Worm (Caenorhabditis elegans): ENCODE results near the gene srm-3.

Gene srm-3

DNA sequence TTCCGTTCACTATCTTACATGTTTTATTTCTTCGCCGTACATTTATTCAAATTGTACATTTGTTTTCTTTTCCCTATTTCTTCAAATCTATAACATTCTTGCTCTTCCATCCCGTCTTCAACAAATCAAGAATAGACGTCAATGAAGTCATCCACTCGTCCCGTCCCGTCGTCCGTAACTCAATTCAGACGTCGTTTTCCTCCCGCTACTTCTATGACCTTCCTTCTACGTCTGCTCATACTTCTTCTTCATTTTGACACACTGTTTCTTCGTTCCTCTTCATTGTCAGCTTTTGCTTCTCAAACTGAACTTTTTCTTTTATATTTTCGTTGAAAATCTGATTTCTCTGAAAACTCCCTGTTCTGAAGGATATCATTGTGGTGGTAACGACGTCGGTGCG, 11.2 kb downstream of the srm-3 start:
- TF ChIP-seq snpc-4 (tag; optimal IDR thresholded peaks at IDR 0.05) = no peak
- no peak for TF ChIP-seq ztf-11 (tag; optimal IDR thresholded peaks at IDR 0.05)
- TF ChIP-seq unc-55 (GFP tag; optimal IDR thresholded peaks at IDR 0.05) = no peak
- no peak for TF ChIP-seq nhr-21 (tag; optimal IDR thresholded peaks at IDR 0.05)
- TF ChIP-seq nhr-10 (tag; optimal IDR thresholded peaks at IDR 0.05) = no peak
- TF ChIP-seq ceh-16 (tag; optimal IDR thresholded peaks at IDR 0.05) = no peak
- TF ChIP-seq nhr-6 (tag; optimal IDR thresholded peaks at IDR 0.05) = no peak
- no peak for TF ChIP-seq egl-27 (tag; optimal IDR thresholded peaks at IDR 0.05)
- no peak for TF ChIP-seq nhr-237 (tag; optimal IDR thresholded peaks at IDR 0.05)
- TF ChIP-seq skn-1 (tag; optimal IDR thresholded peaks at IDR 0.05) = no peak
- TF ChIP-seq R02D3.7 (tag; optimal IDR thresholded peaks at IDR 0.05) = no peak

DNA sequence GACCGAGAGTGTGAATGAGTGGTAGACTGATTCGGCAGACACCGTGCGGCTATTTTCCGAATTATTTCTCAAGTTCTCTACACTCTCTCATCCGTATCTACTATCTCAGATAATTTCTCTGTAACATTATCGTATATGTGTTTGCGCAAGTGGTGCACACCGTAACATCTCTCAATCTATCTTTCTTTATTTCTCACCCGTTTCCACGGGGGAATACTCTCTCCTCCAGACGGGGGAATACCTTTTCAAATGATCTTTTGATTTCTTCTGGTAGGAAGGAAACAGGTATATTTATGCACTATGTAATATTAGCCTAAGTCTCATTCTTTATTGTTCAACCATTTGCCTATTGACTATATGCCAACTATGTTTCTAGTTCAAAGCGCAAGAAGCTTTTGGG, 18.3 kb downstream of the srm-3 start:
- TF ChIP-seq F13H6.1 (tag; optimal IDR thresholded peaks at IDR 0.05) = peak; percentile 22
- TF ChIP-seq nhr-6 (tag; optimal IDR thresholded peaks at IDR 0.05) = no peak
- TF ChIP-seq ztf-4 (tag; optimal IDR thresholded peaks at IDR 0.05) = no peak
- peak; percentile 90 for TF ChIP-seq sma-9 (GFP tag; optimal IDR thresholded peaks at IDR 0.05)
- TF ChIP-seq sma-9 (tag; optimal IDR thresholded peaks at IDR 0.05) = no peak

DNA sequence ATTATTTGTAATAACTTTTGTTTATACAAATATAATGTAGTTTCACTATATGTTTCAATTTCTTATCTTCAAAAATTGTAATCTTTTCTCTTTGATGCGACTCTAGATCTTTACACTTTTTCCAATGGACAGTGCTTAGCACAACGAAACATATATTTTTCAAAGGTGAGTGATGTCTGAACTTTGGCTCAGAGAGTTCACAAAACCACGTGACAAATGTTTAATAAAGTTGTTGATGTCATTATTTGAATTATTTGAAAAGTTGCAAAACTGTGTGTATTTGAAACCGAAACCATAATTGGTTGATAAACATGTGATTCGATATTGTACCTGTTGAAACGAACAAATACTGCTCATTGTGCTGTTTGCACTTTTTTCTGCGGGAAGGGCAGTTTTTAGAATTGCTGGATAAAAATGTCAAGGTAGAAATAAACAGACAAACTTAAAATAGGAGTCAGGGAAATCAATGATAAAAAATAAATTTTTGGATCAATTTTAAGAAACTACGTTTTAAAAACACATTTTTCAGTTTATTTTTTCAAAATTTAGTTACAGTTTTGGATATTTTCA, 19.4 kb downstream of the srm-3 start:
- TF ChIP-seq alr-1 (tag; optimal IDR thresholded peaks at IDR 0.05) (no peak), nhr-11 (tag; optimal IDR thresholded peaks at IDR 0.05) (no peak), nhr-129 (tag; optimal IDR thresholded peaks at IDR 0.05) (peak; percentile 3), egl-27 (tag; optimal IDR thresholded peaks at IDR 0.05) (no peak), nhr-77 (tag; optimal IDR thresholded peaks at IDR 0.05) (no peak), unc-62 (GFP tag; optimal IDR thresholded peaks at IDR 0.05) (no peak), mbf-1 (tag; optimal IDR thresholded peaks at IDR 0.05) (no peak), ceh-16 (tag; optimal IDR thresholded peaks at IDR 0.05) (no peak), lin-39 (tag; optimal IDR thresholded peaks at IDR 0.05) (no peak), nhr-25 (tag; optimal IDR thresholded peaks at IDR 0.05) (no peak), skn-1 (tag; optimal IDR thresholded peaks at IDR 0.05) (no peak), crh-2 (tag; optimal IDR thresholded peaks at IDR 0.05) (peak; percentile 44), ama-1 (optimal IDR thresholded peaks at IDR 0.05) (no peak), C34F6.9 (tag; optimal IDR thresholded peaks at IDR 0.05) (no peak), ceh-82 (tag; optimal IDR thresholded peaks at IDR 0.05) (no peak), ztf-4 (tag; optimal IDR thresholded peaks at IDR 0.05) (peak; percentile 38), elt-3 (tag; optimal IDR thresholded peaks at IDR 0.05) (no peak), sma-9 (GFP tag; optimal IDR thresholded peaks at IDR 0.05) (peak; percentile 77), sma-9 (tag; optimal IDR thresholded peaks at IDR 0.05) (no peak), fos-1 (tag; optimal IDR thresholded peaks at IDR 0.05) (no peak), zag-1 (tag; optimal IDR thresholded peaks at IDR 0.05) (no peak), nhr-21 (tag; optimal IDR thresholded peaks at IDR 0.05) (no peak), lsy-2 (tag; optimal IDR thresholded peaks at IDR 0.05) (peak in 1 of 2 experiments; percentile 39), unc-55 (GFP tag; optimal IDR thresholded peaks at IDR 0.05) (no peak), nhr-6 (tag; optimal IDR thresholded peaks at IDR 0.05) (no peak), nhr-23 (tag; optimal IDR thresholded peaks at IDR 0.05) (no peak), elt-1 (tag; optimal IDR thresholded peaks at IDR 0.05) (no peak), F13H6.1 (tag; optimal IDR thresholded peaks at IDR 0.05) (peak; percentile 59), nhr-237 (tag; optimal IDR thresholded peaks at IDR 0.05) (no peak), unc-39 (tag; optimal IDR thresholded peaks at IDR 0.05) (no peak)

DNA sequence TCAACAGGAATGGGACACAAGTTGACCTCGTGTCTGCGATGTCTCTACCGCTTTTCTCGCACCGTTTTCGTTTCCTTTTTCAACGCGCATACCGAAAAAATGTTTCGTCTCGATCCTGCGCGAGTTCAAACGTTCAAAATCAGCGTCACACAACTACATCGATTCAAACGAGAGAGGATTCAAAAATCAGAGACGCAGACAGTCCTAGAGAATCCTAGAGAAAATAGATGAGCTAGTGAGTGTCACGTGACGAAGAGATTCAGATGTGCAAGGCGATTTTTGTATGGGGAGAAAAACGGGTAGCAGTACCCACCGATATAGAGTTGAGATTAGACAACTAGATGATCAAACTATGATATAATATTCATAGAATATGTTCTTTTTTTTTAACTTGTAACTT, 21.2 kb downstream of the srm-3 start:
- peak; percentile 30 for TF ChIP-seq crh-2 (tag; optimal IDR thresholded peaks at IDR 0.05)
- peak; percentile 68 for TF ChIP-seq nhr-25 (tag; optimal IDR thresholded peaks at IDR 0.05)
- TF ChIP-seq nhr-23 (tag; optimal IDR thresholded peaks at IDR 0.05) = no peak
- TF ChIP-seq nhr-77 (tag; optimal IDR thresholded peaks at IDR 0.05) = no peak
- no peak for TF ChIP-seq skn-1 (tag; optimal IDR thresholded peaks at IDR 0.05)
- no peak for TF ChIP-seq mab-5 (tag; optimal IDR thresholded peaks at IDR 0.05)
- no peak for TF ChIP-seq snpc-4 (tag; optimal IDR thresholded peaks at IDR 0.05)
- no peak for TF ChIP-seq elt-3 (tag; optimal IDR thresholded peaks at IDR 0.05)
- TF ChIP-seq unc-39 (tag; optimal IDR thresholded peaks at IDR 0.05) = no peak
- peak; percentile 93 for TF ChIP-seq sma-9 (GFP tag; optimal IDR thresholded peaks at IDR 0.05)
- TF ChIP-seq sma-9 (tag; optimal IDR thresholded peaks at IDR 0.05) = no peak
- no peak for TF ChIP-seq ceh-82 (tag; optimal IDR thresholded peaks at IDR 0.05)
- peak; percentile 37 for TF ChIP-seq fos-1 (tag; optimal IDR thresholded peaks at IDR 0.05)
- TF ChIP-seq ztf-11 (tag; optimal IDR thresholded peaks at IDR 0.05) = no peak
- peak; percentile 33 for TF ChIP-seq egl-27 (tag; optimal IDR thresholded peaks at IDR 0.05)
- peak; percentile 70 for TF ChIP-seq sma-3 (GFP tag; optimal IDR thresholded peaks at IDR 0.05)
- TF ChIP-seq ztf-4 (tag; optimal IDR thresholded peaks at IDR 0.05) = no peak
- no peak for TF ChIP-seq aly-2 (tag; optimal IDR thresholded peaks at IDR 0.05)
- TF ChIP-seq mdl-1 (tag; optimal IDR thresholded peaks at IDR 0.05) = peak; percentile 59 to 83
- TF ChIP-seq elt-1 (tag; optimal IDR thresholded peaks at IDR 0.05) = peak; percentile 77
- TF ChIP-seq ztf-1 (GFP tag; conservative IDR thresholded peaks at IDR 0.05) = no peak
- TF ChIP-seq lsy-2 (tag; optimal IDR thresholded peaks at IDR 0.05) = peak in 1 of 2 experiments; percentile 70
- TF ChIP-seq unc-62 (GFP tag; optimal IDR thresholded peaks at IDR 0.05) = no peak
- TF ChIP-seq nhr-10 (tag; optimal IDR thresholded peaks at IDR 0.05) = no peak
- TF ChIP-seq ZK546.5 (tag; optimal IDR thresholded peaks at IDR 0.05) = no peak
- TF ChIP-seq Y55F3AM.14 (GFP tag; optimal IDR thresholded peaks at IDR 0.05) = no peak
- TF ChIP-seq lin-11 (tag; optimal IDR thresholded peaks at IDR 0.05) = no peak
- TF ChIP-seq unc-55 (GFP tag; optimal IDR thresholded peaks at IDR 0.05) = no peak
- TF ChIP-seq R02D3.7 (tag; optimal IDR thresholded peaks at IDR 0.05) = no peak
- TF ChIP-seq nhr-237 (tag; optimal IDR thresholded peaks at IDR 0.05) = no peak
- TF ChIP-seq sem-4 (tag; optimal IDR thresholded peaks at IDR 0.05) = peak; percentile 21
- no peak for TF ChIP-seq mbf-1 (tag; optimal IDR thresholded peaks at IDR 0.05)
- TF ChIP-seq nhr-6 (tag; optimal IDR thresholded peaks at IDR 0.05) = peak; percentile 81
- TF ChIP-seq nhr-12 (tag; optimal IDR thresholded peaks at IDR 0.05) = no peak
- no peak for TF ChIP-seq nhr-11 (tag; optimal IDR thresholded peaks at IDR 0.05)
- TF ChIP-seq alr-1 (tag; optimal IDR thresholded peaks at IDR 0.05) = no peak

All from whole organism, L2 larva.